Worm (Caenorhabditis elegans) whole organism, late embryonic: ENCODE data around the gene F54B11.9.

ENCODE experiments used
- C38D4.7 ChIP-seq: fragments of 200-800 bp; sonication (Bioruptor generic); optimal IDR thresholded peaks from 2 replicates; lab custom pipeline; 2018; ENCODE audit warnings: mild to moderate bottlenecking, missing genetic modification characterization, moderate library complexity, missing compliant biosample characterization
- F13H6.1 ChIP-seq: sonication (generic microtip); optimal IDR thresholded peaks from 2 replicates; lab custom pipeline; 2016; ENCODE audit warnings: missing genetic modification characterization, missing compliant biosample characterization
- ama-1 ChIP-seq: fragments of 150-350 bp; optimal IDR thresholded peaks from 2 replicates; lab custom pipeline; 2014
- ceh-22 ChIP-seq: sonication (generic microtip); optimal IDR thresholded peaks from 2 replicates; lab custom pipeline; 2017; ENCODE audit warnings: missing biosample characterization, missing genetic modification characterization
- ceh-45 ChIP-seq: fragments of 200-800 bp; sonication (Bioruptor generic); IDR thresholded peaks from 2 replicates; pipeline ENCODE4 v1.3.6; 2022; ENCODE audit warnings: missing genetic modification reagents, missing genetic modification characterization, missing compliant biosample characterization
- ceh-6 ChIP-seq: fragments of 200-800 bp; sonication (Bioruptor generic); optimal IDR thresholded peaks from 2 replicates; lab custom pipeline; 2018; ENCODE audit warnings: mild to moderate bottlenecking, missing genetic modification characterization, missing compliant biosample characterization
- ceh-9 ChIP-seq: sonication (generic microtip); optimal IDR thresholded peaks from 2 replicates; lab custom pipeline; 2016; ENCODE audit warnings: mild to moderate bottlenecking, missing genetic modification characterization, inconsistent platforms, missing compliant biosample characterization
- dve-1 ChIP-seq: sonication (generic microtip); optimal IDR thresholded peaks from 2 replicates; lab custom pipeline; 2017; ENCODE audit warnings: antibody characterized with exemption, mild to moderate bottlenecking, missing genetic modification characterization, missing compliant biosample characterization
- elt-4 ChIP-seq: sonication (generic microtip); optimal IDR thresholded peaks from 2 replicates; lab custom pipeline; 2016; ENCODE audit warnings: missing genetic modification characterization, missing compliant biosample characterization
- eyg-1 ChIP-seq: sonication (generic microtip); optimal IDR thresholded peaks from 2 replicates; lab custom pipeline; 2016; ENCODE audit warnings: missing genotype, missing genetic modification characterization, missing compliant biosample characterization
- fax-1 ChIP-seq: sonication (generic microtip); optimal IDR thresholded peaks from 2 replicates; lab custom pipeline; 2016; ENCODE audit warnings: missing genotype, missing genetic modification characterization, missing compliant biosample characterization
- hlh-15 ChIP-seq: sonication (generic microtip); optimal IDR thresholded peaks from 2 replicates; lab custom pipeline; 2016; ENCODE audit warnings: missing genetic modification characterization, missing compliant biosample characterization
- hlh-30 ChIP-seq: sonication (generic microtip); optimal IDR thresholded peaks from 2 replicates; lab custom pipeline; 2017; ENCODE audit warnings: antibody characterized with exemption, missing genetic modification characterization, missing compliant biosample characterization; ENCODE audit not compliant: insufficient read depth
- hlh-8 ChIP-seq: sonication (generic microtip); optimal IDR thresholded peaks from 2 replicates; lab custom pipeline; 2016; ENCODE audit warnings: missing genotype, missing genetic modification characterization, missing compliant biosample characterization
- lim-6 ChIP-seq: sonication (generic microtip); optimal IDR thresholded peaks from 2 replicates; lab custom pipeline; 2016; ENCODE audit warnings: missing genetic modification characterization, missing compliant biosample characterization
- lin-11 ChIP-seq: fragments of 200-800 bp; sonication (Bioruptor generic); optimal IDR thresholded peaks from 2 replicates; lab custom pipeline; 2018; ENCODE audit warnings: mild to moderate bottlenecking, missing genetic modification characterization, missing compliant biosample characterization
- madf-2 ChIP-seq: sonication (generic microtip); optimal IDR thresholded peaks from 2 replicates; lab custom pipeline; 2017; ENCODE audit warnings: missing genetic modification characterization, missing compliant biosample characterization
- mec-3 ChIP-seq: sonication (generic microtip); optimal IDR thresholded peaks from 2 replicates; lab custom pipeline; 2016; ENCODE audit warnings: borderline replicate concordance, missing genetic modification characterization, missing compliant biosample characterization
- nfya-1 ChIP-seq: sonication (generic microtip); optimal IDR thresholded peaks from 2 replicates; lab custom pipeline; 2017; ENCODE audit warnings: missing genetic modification characterization, mild to moderate bottlenecking, missing compliant biosample characterization, antibody characterized with exemption, moderate library complexity
- nhr-11 ChIP-seq: fragments of 150-350 bp; optimal IDR thresholded peaks from 2 replicates; lab custom pipeline; 2014; ENCODE audit warnings: missing biosample characterization, missing genetic modification characterization
- npax-4 ChIP-seq: sonication (generic microtip); optimal IDR thresholded peaks from 2 replicates; lab custom pipeline; 2016; ENCODE audit warnings: missing genetic modification characterization, missing compliant biosample characterization
- pag-3 ChIP-seq: sonication (generic microtip); optimal IDR thresholded peaks from 2 replicates; lab custom pipeline; 2016; ENCODE audit warnings: missing compliant biosample characterization, missing genetic modification characterization, borderline replicate concordance
- pax-1 ChIP-seq: fragments of 150-350 bp; optimal IDR thresholded peaks from 2 replicates; lab custom pipeline; 2014; ENCODE audit warnings: missing biosample characterization, missing genetic modification characterization
- pha-4 ChIP-seq: fragments of 150-350 bp; optimal IDR thresholded peaks from 2 replicates; lab custom pipeline; 2018; ENCODE audit warnings: missing biosample characterization, missing genetic modification reagents, missing genetic modification characterization
- pros-1 ChIP-seq: fragments of 150-350 bp; optimal IDR thresholded peaks from 2 replicates; lab custom pipeline; 2014; ENCODE audit warnings: missing biosample characterization, missing genetic modification reagents, missing genetic modification characterization
- ref-2 ChIP-seq: sonication (generic microtip); optimal IDR thresholded peaks from 2 replicates; lab custom pipeline; 2016; ENCODE audit warnings: missing genetic modification characterization, missing compliant biosample characterization
- sdc-2 ChIP-seq: sonication (generic microtip); optimal IDR thresholded peaks from 2 replicates; lab custom pipeline; 2016; ENCODE audit warnings: missing genotype, missing genetic modification characterization, missing compliant biosample characterization
- tbx-2 ChIP-seq: sonication (generic microtip); optimal IDR thresholded peaks from 2 replicates; lab custom pipeline; 2016; ENCODE audit warnings: missing genetic modification characterization, missing compliant biosample characterization
- tbx-7 ChIP-seq: sonication (generic microtip); optimal IDR thresholded peaks from 2 replicates; lab custom pipeline; 2016; ENCODE audit warnings: missing genotype, missing genetic modification characterization, missing compliant biosample characterization
- unc-3 ChIP-seq, 2 experiments: fragments of 200-800 bp in 1 of 2; sonication (Bioruptor generic) in 1 of 2; sonication (generic microtip) in 1 of 2; conservative IDR thresholded peaks in 1 of 2; optimal IDR thresholded peaks in 1 of 2; 2 replicates each; pipeline versions ENCODE4 v1.3.6 to Lab custom; 2016 to 2022; ENCODE audit warnings: missing compliant biosample characterization in 2 of 2, missing genetic modification characterization in 2 of 2, missing genetic modification reagents in 1 of 2
- unc-42 ChIP-seq: sonication (generic microtip); optimal IDR thresholded peaks from 2 replicates; lab custom pipeline; 2016; ENCODE audit warnings: missing genotype, missing genetic modification characterization, missing compliant biosample characterization
- unc-86 ChIP-seq: sonication (generic microtip); optimal IDR thresholded peaks from 2 replicates; lab custom pipeline; 2016; ENCODE audit warnings: missing genetic modification characterization, missing compliant biosample characterization
- zip-5 ChIP-seq: sonication (generic microtip); optimal IDR thresholded peaks from 2 replicates; lab custom pipeline; 2016; ENCODE audit warnings: missing genetic modification characterization, missing compliant biosample characterization

Gene F54B11.9

DNA sequence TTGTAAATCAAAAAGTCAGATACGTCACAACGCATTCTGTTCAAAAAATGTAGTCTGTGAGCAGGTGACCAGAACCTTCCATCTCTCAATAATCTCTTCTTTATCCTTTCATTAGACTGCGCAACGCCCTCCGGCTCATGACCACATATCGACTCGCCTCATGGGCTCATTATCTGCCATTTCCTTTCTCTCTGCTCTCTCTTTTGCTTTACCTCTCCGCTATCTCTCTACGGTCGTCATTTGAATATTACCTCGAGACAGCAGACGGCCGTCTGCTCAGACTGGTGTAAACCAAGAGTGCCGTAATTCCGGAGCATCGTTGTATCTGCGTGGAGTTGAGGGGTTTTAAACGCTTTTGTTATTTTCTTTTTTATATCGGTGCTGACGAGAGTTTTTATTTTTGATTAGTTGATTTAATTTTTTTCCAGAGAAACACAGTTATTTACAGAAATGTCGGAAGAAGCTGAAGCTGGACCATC is 7.3 kb upstream of the F54B11.9 start, which contains the start of gene bra-1 (continued):
- TF ChIP-seq ceh-9 (tag; lab: Kevin White, UChicago) (no peak), tbx-2 (peak; percentile 75), hlh-30 (peak; percentile 94), dve-1 (tag; lab: Kevin White, UChicago) (no peak), nfya-1 (tag; lab: Kevin White, UChicago) (peak; percentile 58), tbx-7 (no peak), pros-1 (tag; lab: Kevin White, UChicago) (peak; percentile 4), C38D4.7 (GFP tag; lab: Kevin White, UChicago) (no peak), elt-4 (tag; lab: Kevin White, UChicago) (no peak), hlh-8 (tag; lab: Kevin White, UChicago) (no peak), pag-3 (tag; lab: Kevin White, UChicago) (peak; percentile 13), lim-6 (peak; percentile 64), madf-2 (tag; lab: Kevin White, UChicago) (no peak), fax-1 (tag; lab: Kevin White, UChicago) (no peak), npax-4 (tag; lab: Kevin White, UChicago) (no peak)

DNA sequence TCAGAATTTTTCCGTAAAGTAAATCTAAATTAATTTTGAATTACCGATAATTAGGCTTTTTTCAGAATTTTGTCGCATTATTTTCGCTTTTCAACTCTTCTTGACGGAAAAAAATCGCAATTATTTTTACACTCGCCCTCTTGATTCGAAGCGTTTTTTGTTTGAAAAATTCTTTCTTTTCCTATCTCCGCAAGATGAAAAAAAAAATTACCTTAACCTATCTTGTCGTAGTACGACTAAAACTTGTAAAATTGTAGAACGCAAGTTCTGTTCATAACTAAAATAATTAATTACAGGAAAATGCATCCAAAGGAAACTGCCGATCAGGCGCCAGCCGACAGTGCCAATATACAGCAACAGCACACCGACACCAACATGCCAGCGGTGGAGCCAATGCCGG is 5.2 kb upstream of the F54B11.9 start, which contains the start of gene F54B11.7:
TSS of gene F54B11.7 (plus strand) at position 301 of the 400 bp plus-strand sequence.
- TF ChIP-seq unc-3 (GFP tag; conservative IDR thresholded peaks at IDR 0.05; lab: Robert Waterston, UW), result no peak
- TF ChIP-seq unc-3 (tag; optimal IDR thresholded peaks at IDR 0.05; lab: Kevin White, UChicago), result no peak
- TF ChIP-seq pha-4 (tag; lab: Kevin White, UChicago), result no peak
- TF ChIP-seq ceh-22 (tag; lab: Kevin White, UChicago), result no peak
- TF ChIP-seq tbx-2, result no peak
- no peak for TF ChIP-seq hlh-15
- TF ChIP-seq, all 69 proteins: peak for 0

DNA sequence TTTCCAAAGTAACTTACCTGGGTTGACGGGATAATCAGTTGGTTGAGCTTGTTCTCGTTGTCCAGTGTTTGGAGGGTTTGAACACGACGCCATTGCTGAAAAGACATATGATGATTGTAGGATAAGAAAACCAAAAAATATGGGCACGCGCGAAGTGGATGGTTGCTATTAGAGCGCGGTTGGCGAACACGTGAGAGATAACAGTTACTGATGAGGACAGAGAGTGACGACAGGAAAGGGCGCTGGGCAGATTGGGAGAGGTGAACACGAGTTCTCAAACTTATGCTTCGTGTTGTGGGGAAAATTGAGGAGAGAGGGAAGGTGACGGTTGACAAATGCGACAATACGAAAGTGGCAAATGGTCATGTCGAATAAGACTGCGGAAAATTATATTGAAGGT is 1.5 kb upstream of the F54B11.9 start, which contains the start of gene F54B11.8:
TSS of gene F54B11.8 (minus strand) at position 101 of the 400 bp plus-strand sequence.
- TF ChIP-seq ceh-6 (GFP tag; lab: Kevin White, UChicago), result no peak
- TF ChIP-seq sdc-2, result no peak
- TF ChIP-seq pax-1 (tag; lab: Kevin White, UChicago), result no peak
- TF ChIP-seq mec-3 (tag; lab: Kevin White, UChicago), result no peak

DNA sequence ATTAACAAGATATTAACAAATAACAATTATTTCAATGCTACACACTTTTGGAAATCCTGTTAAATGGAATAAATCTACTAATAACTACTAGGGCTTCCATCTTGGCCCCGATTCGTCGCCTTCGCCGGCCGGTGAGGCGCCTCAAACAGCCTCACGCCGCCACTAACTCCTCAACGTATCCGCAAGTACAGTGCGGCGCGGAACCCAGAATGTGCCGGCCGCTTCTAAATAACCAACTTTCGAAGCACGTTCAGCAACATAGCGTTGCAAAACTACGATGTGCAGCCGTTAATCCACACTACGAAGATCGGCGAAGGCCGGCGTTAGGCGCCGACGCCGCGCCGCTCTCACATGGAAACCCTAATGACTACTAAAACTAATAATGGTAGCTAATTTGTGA is 487 bp downstream of the F54B11.9 start:
- TF ChIP-seq lim-6 (no peak), eyg-1 (no peak), hlh-30 (no peak), ref-2 (tag; lab: Kevin White, UChicago) (no peak), ceh-22 (tag; lab: Kevin White, UChicago) (no peak), nfya-1 (tag; lab: Kevin White, UChicago) (no peak), nhr-11 (tag; lab: Kevin White, UChicago) (no peak), unc-86 (tag; lab: Kevin White, UChicago) (no peak), zip-5 (tag; lab: Kevin White, UChicago) (no peak), lin-11 (tag; lab: Kevin White, UChicago) (no peak), C38D4.7 (GFP tag; lab: Kevin White, UChicago) (no peak), ama-1 (no peak), F13H6.1 (tag; lab: Kevin White, UChicago) (no peak)

DNA sequence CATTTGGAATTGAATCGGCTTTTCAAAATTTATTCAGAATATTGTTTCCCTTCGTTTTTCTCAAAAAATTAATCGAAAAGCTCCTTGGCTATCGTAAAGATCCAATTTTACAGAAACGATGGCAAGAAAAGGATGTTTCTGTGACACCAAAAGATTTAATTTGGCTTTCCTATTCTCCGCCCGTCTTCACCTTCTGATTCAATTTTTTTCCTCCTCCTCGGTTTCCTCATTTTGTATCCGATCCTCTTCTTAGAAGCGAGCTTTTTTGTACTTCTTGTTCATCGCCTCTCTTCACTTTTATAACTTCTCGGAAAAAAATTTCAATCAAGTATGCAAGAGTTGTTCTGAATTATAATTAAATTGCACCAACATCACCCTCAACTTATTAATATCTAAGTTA is 4.7 kb downstream of the F54B11.9 start:
- TF ChIP-seq unc-42 (tag; lab: Kevin White, UChicago), result peak; percentile 14
- TF ChIP-seq ceh-45 (GFP tag; lab: Robert Waterston, UW), result no peak
